Worm (Caenorhabditis elegans) whole organism, dauer: ENCODE measurements around the gene srx-12.

ENCODE experiments used
- unc-62 ChIP-seq: sonication (generic microtip); optimal IDR thresholded peaks from 2 replicates; lab custom pipeline; 2017; ENCODE audit warnings: missing biosample characterization, missing genetic modification reagents, missing genetic modification characterization

The srx-12 gene

DNA sequence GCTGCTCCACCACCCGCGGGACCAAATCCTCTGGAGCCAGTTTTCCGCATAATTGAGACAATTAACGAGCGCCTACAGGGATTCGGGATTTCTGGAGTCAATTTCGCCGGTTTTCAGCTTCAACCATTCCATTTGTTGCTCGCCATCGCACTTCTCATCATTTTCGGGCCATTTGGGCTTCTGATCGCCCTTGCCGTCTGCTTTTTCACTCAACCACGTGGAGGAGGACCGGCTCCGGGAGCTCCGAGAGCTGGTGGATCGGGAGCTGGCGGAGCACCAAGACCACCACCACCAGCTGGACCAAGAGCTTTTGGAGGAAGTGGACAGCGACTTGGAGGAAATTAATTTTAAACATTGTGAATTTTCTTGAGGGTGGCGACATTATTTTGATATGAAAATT is 50.4 kb downstream of the srx-12 start:
- TF ChIP-seq unc-62 (GFP tag; lab: Kevin White, UChicago) = no peak

DNA sequence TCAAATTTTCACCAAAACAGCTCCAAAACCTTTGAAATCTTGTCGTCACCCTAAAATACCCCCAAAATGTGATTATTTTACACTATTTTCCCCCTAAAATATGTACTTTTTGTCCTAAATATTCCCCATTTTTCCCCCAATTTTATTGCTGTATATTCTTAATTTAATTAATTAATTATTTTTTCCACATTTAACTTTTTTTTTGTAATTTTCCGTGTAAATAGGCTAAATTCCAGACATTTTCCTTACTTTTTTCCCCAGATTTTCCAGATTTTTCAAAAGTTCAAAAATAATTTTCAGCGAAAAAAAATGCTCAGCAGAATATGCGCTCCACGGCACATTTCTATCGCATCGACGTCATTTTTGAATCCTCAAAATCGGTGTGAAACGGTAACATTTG is 51.4 kb downstream of the srx-12 start, which contains the start of gene cox-18:
cox-18 (plus strand) TSS at position 301 of the 400 bp plus-strand sequence.
- TF ChIP-seq unc-62 (GFP tag; lab: Kevin White, UChicago) = no peak
